Worm (Caenorhabditis elegans): ENCODE results near the gene str-112.

Gene str-112

ce11 chrV:7138320-7138719 is at the start of gene str-112:
TSS of gene str-112 (minus strand) at chrV:7138420.
- no peak for TF ChIP-seq lim-7 (GFP tag; IDR thresholded peaks at IDR 0.05)
- no peak for TF ChIP-seq fos-1 (tag; optimal IDR thresholded peaks at IDR 0.05)
- TF ChIP-seq dmd-9 (GFP tag; IDR thresholded peaks at IDR 0.05) = no peak

- TF ChIP-seq dmd-6 (GFP tag; IDR thresholded peaks at IDR 0.05) (peak; percentile 60), vab-7 (GFP tag; IDR thresholded peaks at IDR 0.05) (no peak), Y48G9A.11 (GFP tag; IDR thresholded peaks at IDR 0.05) (no peak), F49E8.2 (tag; optimal IDR thresholded peaks at IDR 0.05; ENCODE audit: borderline replicate concordance) (no peak), arid-1 (GFP tag; conservative IDR thresholded peaks at IDR 0.05) (no peak), nhr-28 (tag; optimal IDR thresholded peaks at IDR 0.05) (no peak), daf-16 (GFP tag; optimal IDR thresholded peaks at IDR 0.05) (peak in 1 of 2 experiments; percentile 4), daf-16 (tag; optimal IDR thresholded peaks at IDR 0.05) (peak; percentile 32), nhr-102 (tag; optimal IDR thresholded peaks at IDR 0.05) (no peak), T20F7.1 (GFP tag; optimal IDR thresholded peaks at IDR 0.05) (no peak), ZK337.2 (GFP tag; IDR thresholded peaks at IDR 0.05) (no peak)
These were observed 49.1 kb upstream of the str-112 start for ce11 chrV:7187295-7187694.

- no peak for TF ChIP-seq spr-1 (tag; optimal IDR thresholded peaks at IDR 0.05)
- no peak for TF ChIP-seq lsy-2 (tag; optimal IDR thresholded peaks at IDR 0.05)
- TF ChIP-seq nhr-41 (GFP tag; IDR thresholded peaks at IDR 0.05) = no peak
- no peak for TF ChIP-seq ZK337.2 (GFP tag; IDR thresholded peaks at IDR 0.05)
- no peak for TF ChIP-seq snpc-1.2 (GFP tag; IDR thresholded peaks at IDR 0.05)
- no peak for TF ChIP-seq lim-7 (GFP tag; IDR thresholded peaks at IDR 0.05)
- no peak for TF ChIP-seq T26A8.4 (GFP tag; IDR thresholded peaks at IDR 0.05)
- TF ChIP-seq madf-9 (GFP tag; conservative IDR thresholded peaks at IDR 0.05) = no peak
- no peak for TF ChIP-seq vab-7 (GFP tag; IDR thresholded peaks at IDR 0.05)
- peak; percentile 69 for TF ChIP-seq pqm-1 (tag; optimal IDR thresholded peaks at IDR 0.05)
- no peak for TF ChIP-seq mes-2 (tag; optimal IDR thresholded peaks at IDR 0.05; ENCODE audit: poor library complexity, severe bottlenecking)
- peak; percentile 69 for TF ChIP-seq dmd-6 (GFP tag; IDR thresholded peaks at IDR 0.05)
- TF ChIP-seq ceh-62 (tag; optimal IDR thresholded peaks at IDR 0.05) = no peak
- no peak for TF ChIP-seq fkh-10 (GFP tag; optimal IDR thresholded peaks at IDR 0.05)
- no peak for TF ChIP-seq snpc-4 (tag; optimal IDR thresholded peaks at IDR 0.05)
- no peak for TF ChIP-seq nhr-10 (tag; optimal IDR thresholded peaks at IDR 0.05)
- no peak for TF ChIP-seq tag-97 (GFP tag; IDR thresholded peaks at IDR 0.05)
- no peak for TF ChIP-seq hmg-1.1 (GFP tag; IDR thresholded peaks at IDR 0.05)
- TF ChIP-seq unc-130 (GFP tag; optimal IDR thresholded peaks at IDR 0.05) = no peak
- TF ChIP-seq hlh-30 (tag; optimal IDR thresholded peaks at IDR 0.05; ENCODE audit: insufficient read depth) = no peak
- TF ChIP-seq hif-1 (tag; optimal IDR thresholded peaks at IDR 0.05) = no peak
- TF ChIP-seq Y48G9A.11 (GFP tag; IDR thresholded peaks at IDR 0.05) = no peak
- TF ChIP-seq ceh-32 (tag; optimal IDR thresholded peaks at IDR 0.05; ENCODE audit: poor library complexity) = no peak
- no peak for TF ChIP-seq mxl-3 (GFP tag; optimal IDR thresholded peaks at IDR 0.05)
- no peak for TF ChIP-seq ces-1 (GFP tag; optimal IDR thresholded peaks at IDR 0.05)
- TF ChIP-seq attf-4 (tag; optimal IDR thresholded peaks at IDR 0.05) = no peak
- no peak for TF ChIP-seq mxl-2 (GFP tag; conservative IDR thresholded peaks at IDR 0.05)
- no peak for TF ChIP-seq ctbp-1 (GFP tag; IDR thresholded peaks at IDR 0.05)
- TF ChIP-seq daf-12 (tag; optimal IDR thresholded peaks at IDR 0.05) = no peak
- no peak for TF ChIP-seq php-3 (GFP tag; IDR thresholded peaks at IDR 0.05)
- TF ChIP-seq daf-19 (GFP tag; conservative IDR thresholded peaks at IDR 0.05) = no peak
- no peak for TF ChIP-seq ceh-82 (tag; optimal IDR thresholded peaks at IDR 0.05)
- TF ChIP-seq daf-8 (GFP tag; IDR thresholded peaks at IDR 0.05) = no peak
- TF ChIP-seq zfp-2 (tag; optimal IDR thresholded peaks at IDR 0.05) = no peak
- no peak for TF ChIP-seq zip-11 (GFP tag; IDR thresholded peaks at IDR 0.05)
- peak; percentile 75; the same call in 1 of the 2 replicates for TF ChIP-seq lin-1 (GFP tag; IDR thresholded peaks at IDR 0.05)
- TF ChIP-seq daf-16 (GFP tag; optimal IDR thresholded peaks at IDR 0.05) = no peak
- peak; percentile 37 for TF ChIP-seq daf-16 (tag; optimal IDR thresholded peaks at IDR 0.05)
- no peak for TF ChIP-seq ama-1 (optimal IDR thresholded peaks at IDR 0.05)
- no peak for TF ChIP-seq mdt-29 (GFP tag; IDR thresholded peaks at IDR 0.05)
- no peak for TF ChIP-seq nhr-6 (tag; optimal IDR thresholded peaks at IDR 0.05)
These were observed 48.4 kb upstream of the str-112 start for ce11 chrV:7186599-7186998.

Data from whole organism, L4 larva.